Fruit fly (Drosophila melanogaster): ENCODE measurements around the gene CG13069.

- TF ChIP-seq ovo (GFP tag; optimal IDR thresholded peaks at IDR 0.05) (peak; percentile 34), CG12768 (GFP tag; optimal IDR thresholded peaks at IDR 0.05) (peak; percentile 70), CG5204 (GFP tag; optimal IDR thresholded peaks at IDR 0.05) (no peak)
Measured at dm6 chr3L:16233850-16234494, 31.2 kb upstream of the CG13069 start.

All from whole organism, adult.